Fruit fly (Drosophila melanogaster) whole organism, wandering third instar larva: Measurements from ENCODE around the gene Adgf-D.

ENCODE experiments used
- Dfd ChIP-seq: fragments of >200 bp; optimal IDR thresholded peaks from 2 replicates; lab custom pipeline; 2017; ENCODE audit warnings: missing biosample characterization, missing genetic modification characterization
- Jra ChIP-seq: sonication (Bioruptor generic); optimal IDR thresholded peaks from 2 replicates; lab custom pipeline; 2016; ENCODE audit warnings: missing biosample characterization, missing genetic modification characterization
- Rel ChIP-seq, 2 experiments: fragments of 200-800 bp; sonication (Bioruptor generic) in 1 of 2; optimal IDR thresholded peaks; 2 replicates in 1 of 2; 3 replicates in 1 of 2; lab custom pipeline; 2016 to 2019; ENCODE audit warnings: mild to moderate bottlenecking in 2 of 2, missing biosample characterization in 2 of 2, missing genetic modification characterization in 2 of 2, moderate library complexity in 1 of 2
- dl ChIP-seq, 2 experiments: fragments of 175-275, 200-275 bp in 1 of 2; fragments of 200-275 bp in 1 of 2; sonication (Bioruptor generic); optimal IDR thresholded peaks; lab custom pipeline; 2018; ENCODE audit warnings: mild to moderate bottlenecking in 2 of 2, missing biosample characterization in 2 of 2, missing genetic modification characterization in 2 of 2, moderate library complexity in 2 of 2; ENCODE audit not compliant: partially characterized antibody in 2 of 2, insufficient read depth in 1 of 2
- pan ChIP-seq: fragments of >200 bp; optimal IDR thresholded peaks from 2 replicates; lab custom pipeline; 2017
- rgr ChIP-seq: fragments of 200-800 bp; sonication (Bioruptor generic); optimal IDR thresholded peaks from 3 replicates; lab custom pipeline; 2016; ENCODE audit warnings: missing biosample characterization, mild to moderate bottlenecking, missing genetic modification characterization

- TF ChIP-seq dl (GFP tag; optimal IDR thresholded peaks at IDR 0.05; lab: Kevin White, UChicago; ENCODE audit: insufficient read depth in 1 of 2, partially characterized antibody in 2 of 2) (no peak), Dfd (no peak), pan (lab: Kevin White, UChicago) (no peak), rgr (GFP tag; lab: Kevin White, UChicago) (no peak), Rel (GFP tag; optimal IDR thresholded peaks at IDR 0.05; lab: Kevin White, UChicago) (no peak), Rel (tag; optimal IDR thresholded peaks at IDR 0.05; lab: Kevin White, UChicago) (no peak), Jra (GFP tag; lab: Kevin White, UChicago) (no peak)
Observed at dm6 chr3R:13700738-13701137, 4.5 kb downstream of the Adgf-D start, which contains the start of gene f-cup.
